Worm (Caenorhabditis elegans) whole organism, L3 larva: ENCODE measurements around the gene F16B3.3.

ENCODE experiments used
- ZK546.5 ChIP-seq: sonication (generic microtip); optimal IDR thresholded peaks from 2 replicates; lab custom pipeline; 2017; ENCODE audit warnings: missing biosample characterization, missing genetic modification characterization
- ama-1 ChIP-seq: fragments of 150-350 bp; optimal IDR thresholded peaks from 2 replicates; lab custom pipeline; 2018
- ceh-16 ChIP-seq: sonication (generic microtip); optimal IDR thresholded peaks from 2 replicates; lab custom pipeline; 2017; ENCODE audit warnings: missing biosample characterization, missing genetic modification characterization
- ceh-28 ChIP-seq: fragments of 150-350 bp; optimal IDR thresholded peaks from 2 replicates; lab custom pipeline; 2014; ENCODE audit warnings: missing biosample characterization, missing genetic modification reagents, missing genetic modification characterization
- ceh-82 ChIP-seq: fragments of 150-350 bp; optimal IDR thresholded peaks from 2 replicates; lab custom pipeline; 2014; ENCODE audit warnings: missing biosample characterization, missing genetic modification characterization
- daf-12 ChIP-seq: fragments of 150-350 bp; optimal IDR thresholded peaks from 2 replicates; lab custom pipeline; 2014; ENCODE audit warnings: missing biosample characterization, missing genetic modification reagents, missing genetic modification characterization
- egl-27 ChIP-seq: sonication (generic microtip); optimal IDR thresholded peaks from 4 replicates; lab custom pipeline; 2017; ENCODE audit warnings: missing biosample characterization, missing genetic modification reagents, missing genetic modification characterization
- egl-5 ChIP-seq: fragments of 150-350 bp; optimal IDR thresholded peaks from 2 replicates; lab custom pipeline; 2017; ENCODE audit warnings: missing biosample characterization, missing genetic modification reagents, missing genetic modification characterization, inconsistent platforms
- elt-1 ChIP-seq: fragments of 150-350 bp; optimal IDR thresholded peaks from 2 replicates; lab custom pipeline; 2014; ENCODE audit warnings: missing biosample characterization, missing genetic modification characterization
- elt-2 ChIP-seq: sonication (generic microtip); optimal IDR thresholded peaks from 2 replicates; lab custom pipeline; 2016; ENCODE audit warnings: missing genetic modification reagents, mild to moderate bottlenecking, missing genetic modification characterization, missing compliant biosample characterization
- elt-3 ChIP-seq, 3 experiments: fragments of 150-350 bp in 1 of 3; sonication (generic microtip) in 2 of 3; optimal IDR thresholded peaks; 2 replicates in 2 of 3; 4 replicates in 1 of 3; lab custom pipeline; 2014 to 2017; ENCODE audit warnings: missing biosample characterization in 3 of 3, missing genetic modification characterization in 3 of 3
- eor-1 ChIP-seq, 2 experiments: fragments of 150-350 bp; optimal IDR thresholded peaks; 2 replicates each; lab custom pipeline; 2014 to 2018; ENCODE audit warnings: missing biosample characterization in 2 of 2, missing genetic modification characterization in 2 of 2
- fkh-10 ChIP-seq: sonication (generic microtip); optimal IDR thresholded peaks from 2 replicates; lab custom pipeline; 2017; ENCODE audit warnings: missing biosample characterization, missing genetic modification reagents, missing genetic modification characterization
- fos-1 ChIP-seq: fragments of 150-350 bp; optimal IDR thresholded peaks from 2 replicates; lab custom pipeline; 2014; ENCODE audit warnings: missing biosample characterization, missing genetic modification characterization
- hmg-11 ChIP-seq: sonication (generic microtip); optimal IDR thresholded peaks from 2 replicates; lab custom pipeline; 2016; ENCODE audit warnings: missing genetic modification characterization, missing compliant biosample characterization
- lin-15B ChIP-seq: fragments of 150-350 bp; optimal IDR thresholded peaks from 2 replicates; lab custom pipeline; 2014; ENCODE audit warnings: missing biosample characterization, missing genetic modification characterization
- lin-39 ChIP-seq: fragments of 150-350 bp; optimal IDR thresholded peaks from 2 replicates; lab custom pipeline; 2018; ENCODE audit warnings: missing biosample characterization, missing genetic modification reagents, missing genetic modification characterization
- mdl-1 ChIP-seq: fragments of 150-350 bp; optimal IDR thresholded peaks from 2 replicates; lab custom pipeline; 2014; ENCODE audit warnings: missing biosample characterization, missing genetic modification characterization
- nfya-1 ChIP-seq: sonication (generic microtip); optimal IDR thresholded peaks from 2 replicates; lab custom pipeline; 2017; ENCODE audit warnings: missing genetic modification characterization, mild to moderate bottlenecking, missing compliant biosample characterization, antibody characterized with exemption, moderate library complexity; ENCODE audit not compliant: insufficient read depth
- nhr-237 ChIP-seq: fragments of 150-350 bp; optimal IDR thresholded peaks from 2 replicates; lab custom pipeline; 2014; ENCODE audit warnings: missing biosample characterization, missing genetic modification characterization
- nhr-25 ChIP-seq: sonication (generic microtip); optimal IDR thresholded peaks from 2 replicates; lab custom pipeline; 2017; ENCODE audit warnings: missing biosample characterization, missing genetic modification characterization
- nhr-28 ChIP-seq: fragments of 150-350 bp; optimal IDR thresholded peaks from 2 replicates; lab custom pipeline; 2014; ENCODE audit warnings: missing biosample characterization, missing genetic modification characterization
- nhr-43 ChIP-seq: sonication (generic microtip); optimal IDR thresholded peaks from 2 replicates; lab custom pipeline; 2016; ENCODE audit warnings: mild to moderate bottlenecking, missing genetic modification characterization, missing compliant biosample characterization; ENCODE audit not compliant: poor library complexity, severe bottlenecking
- nhr-76 ChIP-seq: fragments of 150-350 bp; sonication (generic microtip); optimal IDR thresholded peaks from 5 replicates; lab custom pipeline; 2014; ENCODE audit warnings: missing biosample characterization, missing genetic modification characterization
- nhr-77 ChIP-seq: fragments of 150-350 bp; optimal IDR thresholded peaks from 2 replicates; lab custom pipeline; 2014; ENCODE audit warnings: missing biosample characterization, missing genetic modification characterization
- pha-4 ChIP-seq: fragments of 150-350 bp; optimal IDR thresholded peaks from 2 replicates; lab custom pipeline; 2014; ENCODE audit warnings: missing biosample characterization, missing genetic modification reagents, missing genetic modification characterization
- snpc-4 ChIP-seq: fragments of 150-350 bp; optimal IDR thresholded peaks from 2 replicates; lab custom pipeline; 2014; ENCODE audit warnings: missing biosample characterization, missing genetic modification characterization
- unc-39 ChIP-seq: sonication (generic microtip); optimal IDR thresholded peaks from 4 replicates; lab custom pipeline; 2017; ENCODE audit warnings: missing biosample characterization, missing genetic modification characterization
- ztf-11 ChIP-seq: fragments of 150-350 bp; optimal IDR thresholded peaks from 2 replicates; lab custom pipeline; 2014; ENCODE audit warnings: missing biosample characterization, missing genetic modification characterization
- ztf-4 ChIP-seq: fragments of 150-350 bp; optimal IDR thresholded peaks from 2 replicates; lab custom pipeline; 2014; ENCODE audit warnings: missing biosample characterization, missing genetic modification characterization

The F16B3.3 gene

ce11 chrV:1317869-1318354 lies at the start of gene F16B3.3:
Gene F16B3.3, minus strand, starts transcription at chrV:1317919.
- no peak for TF ChIP-seq snpc-4 (tag; lab: Kevin White, UChicago)

ce11 chrV:1366082-1366481 lies 48.4 kb upstream of the F16B3.3 start:
- TF ChIP-seq hmg-11 (tag; lab: Kevin White, UChicago) (peak; percentile 49), lin-15B (tag; lab: Kevin White, UChicago) (peak; percentile 9), ZK546.5 (no peak), egl-5 (tag; lab: Kevin White, UChicago) (peak; percentile 38), nhr-77 (tag; lab: Kevin White, UChicago) (no peak), fkh-10 (GFP tag; lab: Kevin White, UChicago) (no peak), lin-39 (tag; lab: Kevin White, UChicago) (peak; percentile 64), nfya-1 (tag; lab: Kevin White, UChicago) (peak; percentile 54)

- TF ChIP-seq ceh-28 (tag; lab: Kevin White, UChicago) (no peak), nhr-43 (tag; lab: Kevin White, UChicago) (no peak), elt-3 (tag; optimal IDR thresholded peaks at IDR 0.05; lab: Kevin White, UChicago) (no peak), egl-27 (tag; lab: Kevin White, UChicago) (no peak), fkh-10 (GFP tag; lab: Kevin White, UChicago) (peak; percentile 50), lin-39 (tag; lab: Kevin White, UChicago) (peak; percentile 71), lin-15B (tag; lab: Kevin White, UChicago) (no peak), nfya-1 (tag; lab: Kevin White, UChicago) (peak; percentile 24)
Observed at ce11 chrV:1364346-1364745, 46.6 kb upstream of the F16B3.3 start.

ce11 chrV:1362027-1362426 lies 44.3 kb upstream of the F16B3.3 start:
- TF ChIP-seq elt-1 (no peak), ztf-4 (no peak), nhr-77 (tag; lab: Kevin White, UChicago) (no peak), mdl-1 (tag; lab: Kevin White, UChicago) (no peak), ceh-16 (tag; lab: Kevin White, UChicago) (no peak), egl-5 (tag; lab: Kevin White, UChicago) (no peak), elt-2 (tag; lab: Kevin White, UChicago) (no peak), unc-39 (tag; lab: Kevin White, UChicago) (no peak), fkh-10 (GFP tag; lab: Kevin White, UChicago) (no peak), lin-39 (tag; lab: Kevin White, UChicago) (no peak), ZK546.5 (no peak), nfya-1 (tag; lab: Kevin White, UChicago) (no peak), nhr-237 (no peak), hmg-11 (tag; lab: Kevin White, UChicago) (no peak), ceh-82 (tag; lab: Kevin White, UChicago) (no peak), nhr-28 (tag; lab: Kevin White, UChicago) (no peak), daf-12 (tag; lab: Kevin White, UChicago) (no peak), lin-15B (tag; lab: Kevin White, UChicago) (no peak), eor-1 (tag; optimal IDR thresholded peaks at IDR 0.05; lab: Kevin White, UChicago) (no peak), nhr-76 (no peak)

- TF ChIP-seq ztf-4: no peak
- no peak for TF ChIP-seq nfya-1 (tag; lab: Kevin White, UChicago)
- TF ChIP-seq unc-39 (tag; lab: Kevin White, UChicago): no peak
- TF ChIP-seq nhr-28 (tag; lab: Kevin White, UChicago): no peak
- no peak for TF ChIP-seq ama-1 (lab: Kevin White, UChicago)
- no peak for TF ChIP-seq elt-2 (tag; lab: Kevin White, UChicago)
- no peak for TF ChIP-seq fos-1 (tag; lab: Kevin White, UChicago)
- no peak for TF ChIP-seq ZK546.5
- TF ChIP-seq eor-1 (tag; optimal IDR thresholded peaks at IDR 0.05; lab: Kevin White, UChicago): no peak
- no peak for TF ChIP-seq ceh-82 (tag; lab: Kevin White, UChicago)
- TF ChIP-seq ztf-11 (tag; lab: Kevin White, UChicago): no peak
- TF ChIP-seq pha-4 (tag; lab: Kevin White, UChicago): no peak
- TF ChIP-seq nhr-25 (tag; lab: Kevin White, UChicago): no peak
- no peak for TF ChIP-seq ceh-16 (tag; lab: Kevin White, UChicago)
- TF ChIP-seq, all 47 proteins: peak for 0
Observed at ce11 chrV:1358051-1358450, 40.3 kb upstream of the F16B3.3 start, which contains the start of gene Y75B7AL.2. Gene Y75B7AL.2, minus strand, starts transcription at chrV:1358151.
